Worm (Caenorhabditis elegans) whole organism, L1 larva: Measurements from ENCODE around the gene bath-21.
"Not testable (repeated sequence)": the region's sequence is repeated elsewhere in the genome, so short reads cannot be mapped to it uniquely, and the experiment has no call there.

Experiments used
- C04F5.9 ChIP-seq: sonication (generic microtip); optimal IDR thresholded peaks from 2 replicates; lab custom pipeline; 2016; ENCODE audit warnings: missing genetic modification characterization, missing compliant biosample characterization
- C34B4.2 ChIP-seq: sonication (generic microtip); optimal IDR thresholded peaks from 2 replicates; lab custom pipeline; 2017; ENCODE audit warnings: mild to moderate bottlenecking, missing genetic modification characterization, missing compliant biosample characterization
- F16B12.6 ChIP-seq: fragments of 150-350 bp; optimal IDR thresholded peaks from 2 replicates; lab custom pipeline; 2014; ENCODE audit warnings: missing biosample characterization, missing genetic modification characterization
- aly-2 ChIP-seq: fragments of 150-350 bp; optimal IDR thresholded peaks from 2 replicates; lab custom pipeline; 2014; ENCODE audit warnings: missing biosample characterization, missing genetic modification characterization
- blmp-1 ChIP-seq: fragments of 150-350 bp; optimal IDR thresholded peaks from 2 replicates; lab custom pipeline; 2014; ENCODE audit warnings: missing biosample characterization, missing genetic modification characterization
- ceh-82 ChIP-seq, 3 experiments: fragments of 150-350 bp in 1 of 3; sonication (generic microtip) in 2 of 3; optimal IDR thresholded peaks; 2 replicates each; lab custom pipeline; 2014 to 2017; ENCODE audit warnings: missing biosample characterization in 3 of 3, missing genetic modification characterization in 3 of 3
- ceh-90 ChIP-seq: sonication (generic microtip); optimal IDR thresholded peaks from 2 replicates; lab custom pipeline; 2016; ENCODE audit warnings: missing genetic modification characterization, missing compliant biosample characterization
- ces-1 ChIP-seq: fragments of 150-350 bp; optimal IDR thresholded peaks from 2 replicates; lab custom pipeline; 2014; ENCODE audit warnings: missing biosample characterization, missing genetic modification reagents, missing genetic modification characterization
- efl-1 ChIP-seq, 4 experiments: fragments of 150-350 bp; optimal IDR thresholded peaks in 3 of 4; peaks in 1 of 4; 1 replicate in 1 of 4; 2 replicates in 3 of 4; lab custom pipeline; 2014; ENCODE audit warnings: missing biosample characterization in 2 of 4, missing genetic modification characterization in 2 of 4, missing genetic modification reagents in 2 of 4
- elt-3 ChIP-seq, 6 experiments: fragments of 150-350 bp in 1 of 6; sonication (generic microtip); optimal IDR thresholded peaks; 2 replicates each; lab custom pipeline; 2017 to 2018; ENCODE audit warnings: missing biosample characterization in 6 of 6, missing genetic modification characterization in 6 of 6, inconsistent platforms in 1 of 6
- fkh-10 ChIP-seq: sonication (generic microtip); optimal IDR thresholded peaks from 2 replicates; lab custom pipeline; 2017; ENCODE audit warnings: missing biosample characterization, missing genetic modification reagents, missing genetic modification characterization
- fkh-4 ChIP-seq: sonication (generic microtip); optimal IDR thresholded peaks from 2 replicates; lab custom pipeline; 2016; ENCODE audit warnings: missing compliant biosample characterization, missing genetic modification characterization, borderline replicate concordance
- fos-1 ChIP-seq: fragments of 150-350 bp; optimal IDR thresholded peaks from 2 replicates; lab custom pipeline; 2014; ENCODE audit warnings: missing biosample characterization, missing genetic modification characterization
- grh-1 ChIP-seq: fragments of 200-800 bp; sonication (Bioruptor generic); IDR thresholded peaks from 2 replicates; pipeline ENCODE4 v1.3.6; 2022; ENCODE audit warnings: missing genetic modification reagents, missing genetic modification characterization, missing compliant biosample characterization
- hlh-4 ChIP-seq: sonication (generic microtip); optimal IDR thresholded peaks from 2 replicates; lab custom pipeline; 2016; ENCODE audit warnings: mild to moderate bottlenecking, missing genetic modification characterization, missing compliant biosample characterization
- hpl-2 ChIP-seq: fragments of 150-350 bp; optimal IDR thresholded peaks from 2 replicates; lab custom pipeline; 2014; ENCODE audit warnings: missing biosample characterization, missing genetic modification reagents, missing genetic modification characterization
- lsy-2 ChIP-seq, 2 experiments: fragments of 150-350 bp; optimal IDR thresholded peaks; 2 replicates each; lab custom pipeline; 2014; ENCODE audit warnings: missing biosample characterization in 2 of 2, missing genetic modification characterization in 2 of 2
- mdl-1 ChIP-seq, 2 experiments: fragments of 150-350 bp; optimal IDR thresholded peaks; 2 replicates each; lab custom pipeline; 2014 to 2017; ENCODE audit warnings: missing biosample characterization in 2 of 2, missing genetic modification characterization in 2 of 2, inconsistent platforms in 1 of 2
- nhr-11 ChIP-seq: fragments of 150-350 bp; optimal IDR thresholded peaks from 2 replicates; lab custom pipeline; 2014; ENCODE audit warnings: missing biosample characterization, missing genetic modification characterization
- nhr-12 ChIP-seq: sonication (generic microtip); optimal IDR thresholded peaks from 2 replicates; lab custom pipeline; 2017; ENCODE audit warnings: missing biosample characterization, missing genetic modification characterization
- nhr-237 ChIP-seq: fragments of 150-350 bp; optimal IDR thresholded peaks from 2 replicates; lab custom pipeline; 2014; ENCODE audit warnings: missing biosample characterization, missing genetic modification characterization
- nhr-28 ChIP-seq: fragments of 150-350 bp; optimal IDR thresholded peaks from 2 replicates; lab custom pipeline; 2014; ENCODE audit warnings: missing biosample characterization, missing genetic modification characterization
- nhr-76 ChIP-seq: sonication (generic microtip); optimal IDR thresholded peaks from 2 replicates; lab custom pipeline; 2017; ENCODE audit warnings: missing biosample characterization, missing genetic modification characterization
- nhr-85 ChIP-seq: sonication (generic microtip); peaks from one replicate; lab custom pipeline; 2016; ENCODE audit warnings: missing genetic modification characterization, inconsistent platforms, missing compliant biosample characterization
- pag-3 ChIP-seq: sonication (generic microtip); optimal IDR thresholded peaks from 2 replicates; lab custom pipeline; 2017; ENCODE audit warnings: missing genetic modification characterization, mild to moderate bottlenecking, missing compliant biosample characterization, antibody characterized with exemption, borderline replicate concordance; ENCODE audit not compliant: insufficient read depth
- pax-3 ChIP-seq: fragments of 200-800 bp; sonication (Bioruptor generic); optimal IDR thresholded peaks from 2 replicates; lab custom pipeline; 2018; ENCODE audit warnings: mild to moderate bottlenecking, missing genetic modification characterization, moderate library complexity, missing compliant biosample characterization
- pqm-1 ChIP-seq: sonication (generic microtip); optimal IDR thresholded peaks from 3 replicates; lab custom pipeline; 2017; ENCODE audit warnings: missing biosample characterization, missing genetic modification characterization
- tbx-2 ChIP-seq: sonication (generic microtip); optimal IDR thresholded peaks from 2 replicates; lab custom pipeline; 2016; ENCODE audit warnings: missing genetic modification characterization, missing compliant biosample characterization
- tlp-1 ChIP-seq: fragments of 150-350 bp; optimal IDR thresholded peaks from 2 replicates; lab custom pipeline; 2014; ENCODE audit warnings: missing biosample characterization, missing genetic modification characterization
- unc-98 ChIP-seq: fragments of 200-800 bp; sonication (Bioruptor generic); IDR thresholded peaks from 2 replicates; pipeline ENCODE4 v1.3.6; 2022; ENCODE audit warnings: missing genetic modification characterization, missing compliant biosample characterization
- vab-15 ChIP-seq: sonication (generic microtip); optimal IDR thresholded peaks from 2 replicates; lab custom pipeline; 2017; ENCODE audit warnings: missing genotype, mild to moderate bottlenecking, missing genetic modification characterization, missing compliant biosample characterization
- ztf-4 ChIP-seq: fragments of 150-350 bp; optimal IDR thresholded peaks from 2 replicates; lab custom pipeline; 2014; ENCODE audit warnings: missing biosample characterization, missing genetic modification characterization

The bath-21 gene

DNA sequence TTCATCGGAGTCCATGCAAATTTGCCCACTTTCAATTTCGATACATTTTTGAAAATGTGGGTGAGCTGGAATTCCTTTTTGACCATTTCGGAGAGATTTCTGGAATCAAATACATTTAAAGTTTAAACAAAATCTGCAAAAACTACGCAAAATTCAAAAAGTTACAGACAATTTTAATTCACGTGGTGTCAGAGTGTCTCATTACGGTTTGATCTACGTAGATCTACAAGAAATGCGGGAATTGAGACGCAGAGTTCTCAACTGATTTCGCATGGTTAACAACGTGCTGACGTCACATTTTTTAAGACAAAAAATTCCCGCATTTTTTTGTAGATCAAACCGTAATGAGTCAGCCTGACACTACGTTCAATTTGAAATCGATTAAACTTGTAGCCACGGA is at the start of gene bath-21:
Gene bath-21 (minus strand): TSS at position 101 of the 400 bp plus-strand sequence.
- TF ChIP-seq fkh-4 (no peak), ces-1 (GFP tag; lab: Kevin White, UChicago) (no peak), aly-2 (tag; lab: Kevin White, UChicago) (no peak), ceh-82 (tag; optimal IDR thresholded peaks at IDR 0.05; lab: Kevin White, UChicago) (no peak), tlp-1 (tag; lab: Kevin White, UChicago) (no peak), tbx-2 (tag; lab: Kevin White, UChicago) (no peak), mdl-1 (tag; optimal IDR thresholded peaks at IDR 0.05; lab: Kevin White, UChicago) (no peak), lsy-2 (tag; optimal IDR thresholded peaks at IDR 0.05; lab: Kevin White, UChicago) (no peak), fos-1 (tag; lab: Kevin White, UChicago) (no peak), grh-1 (GFP tag; lab: Robert Waterston, UW) (no peak), pax-3 (tag; lab: Kevin White, UChicago) (no peak), nhr-11 (tag; lab: Kevin White, UChicago) (no peak), nhr-76 (tag; lab: Kevin White, UChicago) (no peak), nhr-85 (tag; lab: Kevin White, UChicago) (no peak), hpl-2 (no peak), nhr-12 (tag; lab: Kevin White, UChicago) (no peak), F16B12.6 (tag; lab: Kevin White, UChicago) (no peak), unc-98 (GFP tag; lab: Robert Waterston, UW) (no peak), elt-3 (tag; optimal IDR thresholded peaks at IDR 0.05; lab: Kevin White, UChicago) (no peak)

ce11 chrII:2075513-2075912 is 49.1 kb upstream of the bath-21 start, which contains the start of gene F07E5.8:
Gene F07E5.8, minus strand, starts transcription at chrII:2075613.
- TF ChIP-seq pag-3, result no peak
- TF ChIP-seq hlh-4 (tag; lab: Kevin White, UChicago), result no peak
- TF ChIP-seq ces-1 (GFP tag; lab: Kevin White, UChicago), result no peak
- TF ChIP-seq nhr-237 (tag; lab: Kevin White, UChicago), result no peak
- no peak for TF ChIP-seq pqm-1 (tag; lab: Kevin White, UChicago)
- TF ChIP-seq ztf-4, result no peak
- no peak for TF ChIP-seq vab-15
- no peak for TF ChIP-seq tbx-2 (tag; lab: Kevin White, UChicago)
- no peak for TF ChIP-seq ceh-90 (tag; lab: Kevin White, UChicago)

ce11 chrII:2071429-2071828 is 45.0 kb upstream of the bath-21 start, which contains the start of gene F07E5.7:
Gene F07E5.7, minus strand, starts transcription at chrII:2071529.
- no peak for TF ChIP-seq nhr-28 (tag; lab: Kevin White, UChicago)
- TF ChIP-seq efl-1 (optimal IDR thresholded peaks at IDR 0.05; lab: Kevin White, UChicago), result no peak
- no peak for TF ChIP-seq efl-1 (GFP tag; optimal IDR thresholded peaks at IDR 0.05 in 1 of 2; lab: Kevin White, UChicago)
- no peak for TF ChIP-seq C34B4.2 (tag; lab: Kevin White, UChicago)
- peak; percentile 39 for TF ChIP-seq blmp-1
- no peak for TF ChIP-seq fkh-10
- TF ChIP-seq pag-3, result no peak
- TF ChIP-seq, all 84 proteins: peak for 1

DNA sequence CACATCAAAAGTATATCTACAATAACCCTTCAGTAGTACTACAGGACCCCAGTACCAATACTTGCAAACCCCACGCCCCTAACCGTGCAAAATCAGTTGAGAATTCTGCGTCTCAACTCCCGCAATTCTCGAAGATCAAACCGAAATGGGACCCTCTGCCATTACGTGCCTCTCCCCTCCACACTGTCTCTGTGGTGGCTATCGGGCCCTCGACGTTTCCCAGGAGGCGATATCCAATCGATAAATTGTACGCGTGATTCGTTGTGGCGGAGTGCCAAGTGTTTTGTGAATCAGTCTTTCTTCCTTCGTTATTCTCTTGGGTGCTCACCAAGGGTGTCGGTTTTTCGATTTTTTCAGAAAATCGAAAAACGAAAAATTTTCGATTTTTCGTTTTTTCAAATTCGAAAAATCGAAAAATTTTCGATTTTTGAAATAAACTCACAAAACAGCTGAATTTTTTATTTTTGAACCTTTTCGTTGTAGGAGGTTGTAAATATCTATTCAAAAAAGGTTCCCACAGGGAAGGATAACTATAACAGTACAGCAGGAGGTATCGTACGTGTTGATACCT is 41.1 kb upstream of the bath-21 start, which contains the start of gene F07E5.12:
Gene F07E5.12 (plus strand): TSS at position 521 of the 571 bp plus-strand sequence.
- not testable (repeated sequence) for TF ChIP-seq efl-1 (optimal IDR thresholded peaks at IDR 0.05; lab: Kevin White, UChicago)
- TF ChIP-seq efl-1 (GFP tag; optimal IDR thresholded peaks at IDR 0.05 in 1 of 2; lab: Kevin White, UChicago), result peak in 1 of 2 experiments; percentile 60

DNA sequence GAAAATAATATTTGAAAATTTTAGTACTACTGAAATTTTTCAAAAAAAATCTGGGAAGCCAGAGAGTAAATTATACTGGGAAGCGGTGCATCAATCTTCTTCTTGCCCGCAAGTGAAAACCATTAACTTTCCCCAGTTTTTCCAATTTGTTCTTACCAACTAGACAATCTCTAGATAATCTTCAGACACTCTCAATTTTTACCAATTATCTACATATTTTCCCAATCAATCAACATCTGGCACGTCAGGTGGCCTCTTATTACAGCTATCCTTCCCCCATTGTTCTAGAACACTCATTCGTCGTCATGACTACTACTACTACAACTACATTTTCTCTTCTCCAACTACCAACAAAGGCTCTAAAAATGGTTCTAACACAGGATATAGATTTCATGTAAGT is 38.1 kb upstream of the bath-21 start, which contains the start of gene fbxb-6:
Gene fbxb-6 (plus strand): TSS at position 301 of the 400 bp plus-strand sequence.
- TF ChIP-seq C04F5.9 (tag; lab: Kevin White, UChicago) (no peak), efl-1 (optimal IDR thresholded peaks at IDR 0.05; lab: Kevin White, UChicago) (no peak), efl-1 (GFP tag; optimal IDR thresholded peaks at IDR 0.05 in 1 of 2; lab: Kevin White, UChicago) (peak in 1 of 2 experiments; percentile 68)
